Worm (Caenorhabditis elegans) whole organism, L2 larva: ENCODE measurements around the gene fbxc-34.

Experiments
- Y55F3AM.14 ChIP-seq: fragments of 200-800 bp; sonication (Bioruptor generic); optimal IDR thresholded peaks from 2 replicates; lab custom pipeline; 2018; ENCODE audit warnings: mild to moderate bottlenecking, missing genetic modification characterization, missing compliant biosample characterization
- fos-1 ChIP-seq: fragments of 150-350 bp; optimal IDR thresholded peaks from 2 replicates; lab custom pipeline; 2014; ENCODE audit warnings: missing biosample characterization, missing genetic modification characterization
- mab-5 ChIP-seq: fragments of 150-350 bp; optimal IDR thresholded peaks from 2 replicates; lab custom pipeline; 2014; ENCODE audit warnings: missing biosample characterization, missing genetic modification characterization
- nhr-237 ChIP-seq: fragments of 150-350 bp; optimal IDR thresholded peaks from 2 replicates; lab custom pipeline; 2014; ENCODE audit warnings: missing biosample characterization, missing genetic modification characterization
- unc-55 ChIP-seq: fragments of 150-350 bp; sonication (generic microtip); optimal IDR thresholded peaks from 3 replicates; lab custom pipeline; 2014; ENCODE audit warnings: missing biosample characterization, missing genetic modification reagents, missing genetic modification characterization
- unc-62 ChIP-seq: fragments of 150-350 bp; optimal IDR thresholded peaks from 2 replicates; lab custom pipeline; 2014; ENCODE audit warnings: missing biosample characterization, missing genetic modification reagents, missing genetic modification characterization
- zag-1 ChIP-seq: fragments of 150-350 bp; optimal IDR thresholded peaks from 2 replicates; lab custom pipeline; 2014; ENCODE audit warnings: missing biosample characterization, missing genetic modification characterization
- ztf-4 ChIP-seq: fragments of 150-350 bp; optimal IDR thresholded peaks from 2 replicates; lab custom pipeline; 2014; ENCODE audit warnings: missing biosample characterization, missing genetic modification characterization

- TF ChIP-seq unc-62 (GFP tag; lab: Kevin White, UChicago), result no peak
- no peak for TF ChIP-seq ztf-4
- TF ChIP-seq unc-55, result no peak
- TF ChIP-seq Y55F3AM.14 (GFP tag; lab: Kevin White, UChicago), result no peak
- TF ChIP-seq mab-5 (tag; lab: Kevin White, UChicago), result no peak
- TF ChIP-seq zag-1 (tag; lab: Kevin White, UChicago), result no peak
- no peak for TF ChIP-seq fos-1 (tag; lab: Kevin White, UChicago)
- TF ChIP-seq nhr-237, result no peak
Observed at ce11 chrII:905335-905734, 25.6 kb upstream of the fbxc-34 start.
